Worm (Caenorhabditis elegans) whole organism, mixed stage, embryonic: ENCODE measurements around the gene Y38H6C.20.
"Not testable (repeated sequence)": the region's sequence is repeated elsewhere in the genome, so short reads cannot be mapped to it uniquely, and the experiment has no call there.

Source experiments
- M03D4.4 ChIP-seq: sonication (generic microtip); optimal IDR thresholded peaks from 2 replicates; lab custom pipeline; 2017; ENCODE audit warnings: mild to moderate bottlenecking, missing genetic modification characterization, missing compliant biosample characterization
- ces-1 ChIP-seq: fragments of 150-350 bp; optimal IDR thresholded peaks from 2 replicates; lab custom pipeline; 2014; ENCODE audit warnings: missing biosample characterization, missing genetic modification reagents, missing genetic modification characterization
- elt-1 ChIP-seq: sonication (generic microtip); optimal IDR thresholded peaks from 2 replicates; lab custom pipeline; 2017; ENCODE audit warnings: missing genetic modification characterization, mild to moderate bottlenecking, missing compliant biosample characterization, antibody characterized with exemption, moderate library complexity, borderline replicate concordance; ENCODE audit not compliant: insufficient read depth
- lin-13 ChIP-seq: fragments of 150-350 bp; optimal IDR thresholded peaks from 2 replicates; lab custom pipeline; 2014; ENCODE audit warnings: missing biosample characterization, missing genetic modification characterization
- nhr-237 ChIP-seq: fragments of 150-350 bp; optimal IDR thresholded peaks from 2 replicates; lab custom pipeline; 2014; ENCODE audit warnings: missing biosample characterization, missing genetic modification characterization
- nhr-28 ChIP-seq: fragments of 150-350 bp; optimal IDR thresholded peaks from 2 replicates; lab custom pipeline; 2014; ENCODE audit warnings: missing biosample characterization, missing genetic modification characterization
- nhr-76 ChIP-seq: sonication (generic microtip); optimal IDR thresholded peaks from 2 replicates; lab custom pipeline; 2017; ENCODE audit warnings: missing biosample characterization, missing genetic modification characterization
- pha-4 ChIP-seq: fragments of 150-350 bp; optimal IDR thresholded peaks from 2 replicates; lab custom pipeline; 2018; ENCODE audit warnings: missing biosample characterization, missing genetic modification reagents, missing genetic modification characterization
- snpc-4 ChIP-seq: fragments of 150-350 bp; optimal IDR thresholded peaks from 2 replicates; lab custom pipeline; 2014; ENCODE audit warnings: missing biosample characterization, missing genetic modification characterization
- unc-120 ChIP-seq: sonication (generic microtip); optimal IDR thresholded peaks from 2 replicates; lab custom pipeline; 2017; ENCODE audit warnings: missing genetic modification characterization, missing compliant biosample characterization; ENCODE audit not compliant: poor library complexity, severe bottlenecking
- unc-39 ChIP-seq: fragments of 150-350 bp; optimal IDR thresholded peaks from 2 replicates; lab custom pipeline; 2014; ENCODE audit warnings: missing biosample characterization, missing genetic modification characterization
- unc-62 ChIP-seq: fragments of 150-350 bp; optimal IDR thresholded peaks from 2 replicates; lab custom pipeline; 2014; ENCODE audit warnings: missing biosample characterization, missing genetic modification reagents, missing genetic modification characterization

DNA sequence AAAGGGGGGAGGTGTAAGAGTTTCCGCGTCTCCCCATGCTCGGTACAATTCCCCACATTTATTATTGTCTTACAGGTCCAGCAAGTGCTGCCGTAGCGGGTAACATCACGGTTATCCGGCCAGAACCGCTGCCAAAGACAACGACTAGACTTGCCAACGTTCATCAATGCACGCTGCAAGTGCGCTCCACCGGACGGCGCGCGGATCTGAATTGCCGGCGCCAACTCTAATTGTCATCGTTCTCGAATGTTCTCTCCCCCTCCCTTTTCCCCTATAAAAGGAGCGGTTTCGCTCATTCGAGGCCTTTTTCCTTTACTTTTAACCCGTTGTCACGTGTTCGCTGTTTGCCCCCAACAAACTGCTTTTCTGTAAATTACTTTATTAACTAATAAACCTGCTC lies 37.3 kb downstream of the Y38H6C.20 start, which contains the start of gene Y38H6C.8:
- not testable (repeated sequence) for TF ChIP-seq nhr-76 (tag; lab: Kevin White, UChicago); M03D4.4 (tag; lab: Kevin White, UChicago); unc-39; elt-1 (tag; lab: Kevin White, UChicago); lin-13 (tag; lab: Kevin White, UChicago); pha-4 (tag; lab: Kevin White, UChicago); unc-120; nhr-237 (tag; lab: Kevin White, UChicago); unc-62 (GFP tag; lab: Kevin White, UChicago); ces-1 (GFP tag; lab: Kevin White, UChicago); snpc-4 (tag; lab: Kevin White, UChicago); nhr-28 (tag; lab: Kevin White, UChicago)
